Fruit fly (Drosophila melanogaster): ENCODE results near the gene CG13728.

The CG13728 gene

dm6 chr3L:17407480-17408093 lies 25.1 kb upstream of the CG13728 start (continued):
- TF ChIP-seq vvl (GFP tag; IDR thresholded peaks at IDR 0.05) (0 out of 2 replicates have a peak, but pooled peaks have one; percentile 2), Nf-YC (tag; optimal IDR thresholded peaks at IDR 0.05) (no peak), CG10147 (GFP tag; optimal IDR thresholded peaks at IDR 0.05) (no peak), Ravus (GFP tag; IDR thresholded peaks at IDR 0.05) (no peak), Myb (GFP tag; optimal IDR thresholded peaks at IDR 0.05) (no peak), dimm (GFP tag; IDR thresholded peaks at IDR 0.05) (no peak), CG1792 (GFP tag; optimal IDR thresholded peaks at IDR 0.05) (no peak), Rfx (GFP tag; IDR thresholded peaks at IDR 0.05) (no peak), ERR (GFP tag; optimal IDR thresholded peaks at IDR 0.05) (no peak), HLH54F (GFP tag; optimal IDR thresholded peaks at IDR 0.05) (no peak), tll (GFP tag; optimal IDR thresholded peaks at IDR 0.05) (peak in 1 of 2 experiments; percentile 82), CG11723 (GFP tag; optimal IDR thresholded peaks at IDR 0.05) (no peak), CG7357 (GFP tag; IDR thresholded peaks at IDR 0.05) (no peak), Gsc (GFP tag; IDR thresholded peaks at IDR 0.05) (no peak), mirr (GFP tag; optimal IDR thresholded peaks at IDR 0.05) (no peak), CG15479 (GFP tag; optimal IDR thresholded peaks at IDR 0.05) (peak; percentile 52), klu (GFP tag; IDR thresholded peaks at IDR 0.05) (no peak), Deaf1 (tag; optimal IDR thresholded peaks at IDR 0.05) (no peak), MBD-R2 (GFP tag; IDR thresholded peaks at IDR 0.05) (no peak)

- peak; percentile 54; the same call in 1 of the 3 replicates for TF ChIP-seq CG2199 (GFP tag; IDR thresholded peaks at IDR 0.05)
- TF ChIP-seq CG11247 (GFP tag; IDR thresholded peaks at IDR 0.05): peak; percentile 79
- peak; percentile 37; the same call in 1 of the 2 replicates for TF ChIP-seq Bgb (GFP tag; IDR thresholded peaks at IDR 0.05; ENCODE audit: partially characterized antibody)
- peak; percentile 40; the same call in 2 of the 3 replicates for TF ChIP-seq knrl (GFP tag; IDR thresholded peaks at IDR 0.05; ENCODE audit: partially characterized antibody)
- no peak for TF ChIP-seq HmgZ (tag; optimal IDR thresholded peaks at IDR 0.05)
- TF ChIP-seq sens (GFP tag): peak; percentile 52
- peak; percentile 61; the same call in 1 of the 2 replicates for TF ChIP-seq vvl (GFP tag; IDR thresholded peaks at IDR 0.05)
- no peak for TF ChIP-seq CG34224 (GFP tag; IDR thresholded peaks at IDR 0.05; ENCODE audit: partially characterized antibody)
- TF ChIP-seq trem (tag; optimal IDR thresholded peaks at IDR 0.05): peak; percentile 18
- peak; percentile 76 for TF ChIP-seq CTCF (GFP tag; optimal IDR thresholded peaks at IDR 0.05)
- TF ChIP-seq stwl (tag; optimal IDR thresholded peaks at IDR 0.05): peak; percentile 63
- peak; percentile 7 for TF ChIP-seq abd-A (tag; optimal IDR thresholded peaks at IDR 0.05)
- no peak for TF ChIP-seq pzg (GFP tag; optimal IDR thresholded peaks at IDR 0.05)
- no peak for TF ChIP-seq Spps (tag; optimal IDR thresholded peaks at IDR 0.05)
- TF ChIP-seq tx (GFP tag; optimal IDR thresholded peaks at IDR 0.05): no peak
- TF ChIP-seq CG6791 (GFP tag; IDR thresholded peaks at IDR 0.05; ENCODE audit: partially characterized antibody): no peak
- TF ChIP-seq CoRest (tag; optimal IDR thresholded peaks at IDR 0.05): peak; percentile 3
- TF ChIP-seq pnt (GFP tag; optimal IDR thresholded peaks at IDR 0.05): no peak
- TF ChIP-seq HHEX (GFP tag; optimal IDR thresholded peaks at IDR 0.05): no peak
- TF ChIP-seq amos (GFP tag; IDR thresholded peaks at IDR 0.05; ENCODE audit: partially characterized antibody): peak; percentile 59
Observed at dm6 chr3L:17407073-17407472, 24.5 kb upstream of the CG13728 start.

dm6 chr3L:17404646-17405045 lies 22.1 kb upstream of the CG13728 start:
- TF ChIP-seq CG14965 (GFP tag; optimal IDR thresholded peaks at IDR 0.05; ENCODE audit: borderline replicate concordance) (no peak), Ada2b (GFP tag; IDR thresholded peaks at IDR 0.05) (no peak), D19A (tag; optimal IDR thresholded peaks at IDR 0.05) (peak; percentile 31), HLH54F (GFP tag; optimal IDR thresholded peaks at IDR 0.05) (no peak), Max (GFP tag; optimal IDR thresholded peaks at IDR 0.05) (peak; percentile 16), Taf1 (GFP tag; IDR thresholded peaks at IDR 0.05) (no peak), CG3838 (GFP tag; optimal IDR thresholded peaks at IDR 0.05) (no peak), chif (GFP tag; optimal IDR thresholded peaks at IDR 0.05) (peak; percentile 4 to 32), CG14710 (tag; optimal IDR thresholded peaks at IDR 0.05) (peak; percentile 28), CG12104 (GFP tag; optimal IDR thresholded peaks at IDR 0.05) (peak; percentile 54), maf-S (GFP tag; optimal IDR thresholded peaks at IDR 0.05) (no peak), lola (GFP tag; optimal IDR thresholded peaks at IDR 0.05) (peak in 1 of 3 experiments; percentile 63), fd96Cb (tag; optimal IDR thresholded peaks at IDR 0.05) (peak; percentile 63)

All from whole organism, embryonic.